Worm (Caenorhabditis elegans) whole organism, mixed stage, embryonic: Measurements from ENCODE around the gene ZK418.11.

ENCODE experiments used
- blmp-1 ChIP-seq: fragments of 150-350 bp; optimal IDR thresholded peaks from 2 replicates; lab custom pipeline; 2014; ENCODE audit warnings: missing biosample characterization, missing genetic modification characterization
- ceh-43 ChIP-seq: fragments of 200-800 bp; sonication (Bioruptor generic); optimal IDR thresholded peaks from 2 replicates; lab custom pipeline; 2018; ENCODE audit warnings: mild to moderate bottlenecking, missing genetic modification characterization, moderate library complexity, missing compliant biosample characterization
- lin-13 ChIP-seq: fragments of 150-350 bp; optimal IDR thresholded peaks from 2 replicates; lab custom pipeline; 2014; ENCODE audit warnings: missing biosample characterization, missing genetic modification characterization
- lin-32 ChIP-seq: fragments of 200-800 bp; sonication (Bioruptor generic); optimal IDR thresholded peaks from 2 replicates; lab custom pipeline; 2018; ENCODE audit warnings: mild to moderate bottlenecking, missing genetic modification characterization, missing compliant biosample characterization
- nhr-12 ChIP-seq: fragments of 150-350 bp; optimal IDR thresholded peaks from 2 replicates; lab custom pipeline; 2014; ENCODE audit warnings: missing biosample characterization, missing genetic modification characterization
- nhr-237 ChIP-seq: fragments of 150-350 bp; optimal IDR thresholded peaks from 2 replicates; lab custom pipeline; 2014; ENCODE audit warnings: missing biosample characterization, missing genetic modification characterization
- nhr-76 ChIP-seq: sonication (generic microtip); optimal IDR thresholded peaks from 2 replicates; lab custom pipeline; 2017; ENCODE audit warnings: missing biosample characterization, missing genetic modification characterization
- snpc-4 ChIP-seq: fragments of 150-350 bp; optimal IDR thresholded peaks from 2 replicates; lab custom pipeline; 2014; ENCODE audit warnings: missing biosample characterization, missing genetic modification characterization
- unc-62 ChIP-seq: fragments of 150-350 bp; optimal IDR thresholded peaks from 2 replicates; lab custom pipeline; 2014; ENCODE audit warnings: missing biosample characterization, missing genetic modification reagents, missing genetic modification characterization
- ztf-11 ChIP-seq: fragments of 150-350 bp; optimal IDR thresholded peaks from 2 replicates; lab custom pipeline; 2014; ENCODE audit warnings: missing biosample characterization, missing genetic modification characterization

- TF ChIP-seq blmp-1 (tag; lab: Kevin White, UChicago) = no peak
- no peak for TF ChIP-seq unc-62 (GFP tag; lab: Kevin White, UChicago)
- no peak for TF ChIP-seq ztf-11 (tag; lab: Kevin White, UChicago)
- no peak for TF ChIP-seq nhr-76 (tag; lab: Kevin White, UChicago)
- no peak for TF ChIP-seq lin-32 (GFP tag; lab: Kevin White, UChicago)
- TF ChIP-seq snpc-4 (tag; lab: Kevin White, UChicago) = no peak
- no peak for TF ChIP-seq ceh-43 (GFP tag; lab: Kevin White, UChicago)
- no peak for TF ChIP-seq lin-13 (tag; lab: Kevin White, UChicago)
- TF ChIP-seq nhr-237 (tag; lab: Kevin White, UChicago) = no peak
- no peak for TF ChIP-seq nhr-12 (tag; lab: Kevin White, UChicago)
Measured at ce11 chrIII:7080689-7081088, 19.4 kb upstream of the ZK418.11 start, which contains the start of gene ZK418.7.
